Worm (Caenorhabditis elegans): ENCODE measurements around the gene C02G6.3.
A peak's percentile ranks its signal among the peaks of the same experiment; 100 is the strongest.

The C02G6.3 gene

DNA sequence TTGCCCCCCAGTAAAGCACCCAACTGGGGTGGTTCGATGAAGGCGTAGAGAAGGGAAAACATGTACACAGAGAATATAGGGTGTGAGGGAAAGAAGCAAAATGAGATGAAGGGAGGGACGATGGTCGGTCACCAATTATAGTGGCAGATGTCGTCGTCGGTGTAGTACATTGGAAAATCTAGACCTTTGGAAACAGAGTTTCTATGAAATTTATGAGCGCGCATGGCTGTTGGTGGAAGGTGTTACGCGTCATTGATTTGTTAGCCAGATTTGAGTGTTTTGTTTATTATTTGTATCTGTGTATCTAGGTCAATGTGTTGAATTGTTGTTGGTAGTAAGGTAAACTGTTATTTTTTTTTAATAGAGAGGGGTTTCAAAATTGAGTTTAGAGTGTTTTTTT lies 33.4 kb upstream of the C02G6.3 start:
- TF ChIP-seq sea-1 (GFP tag; conservative IDR thresholded peaks at IDR 0.05) (no peak), hmbx-1 (tag; optimal IDR thresholded peaks at IDR 0.05) (no peak), hmg-4 (GFP tag; optimal IDR thresholded peaks at IDR 0.05) (peak; percentile 41), ceh-36 (tag; optimal IDR thresholded peaks at IDR 0.05) (no peak), aly-1 (tag; optimal IDR thresholded peaks at IDR 0.05) (peak; percentile 31), tbx-37 (GFP tag; conservative IDR thresholded peaks at IDR 0.05) (no peak)

ce11 chrV:5848015-5848609 lies 32.1 kb upstream of the C02G6.3 start:
- no peak for TF ChIP-seq tbx-11 (GFP tag; IDR thresholded peaks at IDR 0.05)
- no peak for TF ChIP-seq scrt-1 (GFP tag; IDR thresholded peaks at IDR 0.05)
- TF ChIP-seq flt-1 (GFP tag; IDR thresholded peaks at IDR 0.05): no peak
- no peak for TF ChIP-seq F13C5.2 (tag; optimal IDR thresholded peaks at IDR 0.05)
- no peak for TF ChIP-seq hmbx-1 (tag; optimal IDR thresholded peaks at IDR 0.05)

- TF ChIP-seq ets-7 (tag; optimal IDR thresholded peaks at IDR 0.05) (no peak), tra-4 (tag; optimal IDR thresholded peaks at IDR 0.05) (no peak), ama-1 (optimal IDR thresholded peaks at IDR 0.05) (no peak), pes-1 (GFP tag; IDR thresholded peaks at IDR 0.05) (no peak), flt-1 (GFP tag; IDR thresholded peaks at IDR 0.05) (no peak), tbx-11 (GFP tag; IDR thresholded peaks at IDR 0.05) (no peak), tbx-37 (GFP tag; conservative IDR thresholded peaks at IDR 0.05) (no peak), hnd-1 (tag; optimal IDR thresholded peaks at IDR 0.05) (no peak), ceh-36 (tag; optimal IDR thresholded peaks at IDR 0.05) (no peak), sea-1 (GFP tag; conservative IDR thresholded peaks at IDR 0.05) (no peak), F13C5.2 (tag; optimal IDR thresholded peaks at IDR 0.05) (no peak), scrt-1 (GFP tag; IDR thresholded peaks at IDR 0.05) (no peak), aly-1 (tag; optimal IDR thresholded peaks at IDR 0.05) (no peak)
Observed at ce11 chrV:5850671-5851070, 29.5 kb upstream of the C02G6.3 start.

ce11 chrV:5851631-5852030 lies 28.5 kb upstream of the C02G6.3 start:
- TF ChIP-seq F13C5.2 (tag; optimal IDR thresholded peaks at IDR 0.05) (no peak), hmg-4 (GFP tag; optimal IDR thresholded peaks at IDR 0.05) (no peak), pes-1 (GFP tag; IDR thresholded peaks at IDR 0.05) (no peak), B0310.2 (tag; optimal IDR thresholded peaks at IDR 0.05) (no peak), scrt-1 (GFP tag; IDR thresholded peaks at IDR 0.05) (no peak), tra-4 (tag; optimal IDR thresholded peaks at IDR 0.05) (no peak), ceh-36 (tag; optimal IDR thresholded peaks at IDR 0.05) (no peak), flt-1 (GFP tag; IDR thresholded peaks at IDR 0.05) (no peak), ceh-13 (GFP tag; optimal IDR thresholded peaks at IDR 0.05) (no peak), ets-7 (tag; optimal IDR thresholded peaks at IDR 0.05) (no peak), sea-1 (GFP tag; conservative IDR thresholded peaks at IDR 0.05) (no peak), tbx-37 (GFP tag; conservative IDR thresholded peaks at IDR 0.05) (no peak), ama-1 (optimal IDR thresholded peaks at IDR 0.05) (no peak), tbx-11 (GFP tag; IDR thresholded peaks at IDR 0.05) (no peak), hnd-1 (tag; optimal IDR thresholded peaks at IDR 0.05) (no peak), hmbx-1 (tag; optimal IDR thresholded peaks at IDR 0.05) (no peak), aly-1 (tag; optimal IDR thresholded peaks at IDR 0.05) (no peak)

DNA sequence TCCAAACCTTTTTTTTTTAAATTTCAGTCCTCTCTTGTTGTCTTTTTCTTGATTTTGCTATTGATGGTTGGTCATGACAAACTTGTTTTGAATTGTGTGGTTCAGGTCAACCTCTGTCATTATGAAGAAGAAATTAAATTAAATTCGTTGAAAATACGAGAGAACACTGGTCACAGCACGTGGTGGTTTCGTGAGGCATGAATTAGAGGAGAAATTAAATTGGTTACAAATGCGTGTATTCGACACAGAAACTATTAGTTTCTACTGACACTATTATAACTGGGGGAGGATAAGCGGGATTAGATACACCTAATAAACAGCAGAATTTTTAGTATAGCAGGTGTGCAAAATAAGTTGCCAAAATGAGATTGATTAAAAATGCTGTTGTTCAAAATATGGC lies 28.1 kb upstream of the C02G6.3 start:
- TF ChIP-seq tbx-11 (GFP tag; IDR thresholded peaks at IDR 0.05): no peak
- no peak for TF ChIP-seq hnd-1 (tag; optimal IDR thresholded peaks at IDR 0.05)
- no peak for TF ChIP-seq ama-1 (optimal IDR thresholded peaks at IDR 0.05)
- no peak for TF ChIP-seq pes-1 (GFP tag; IDR thresholded peaks at IDR 0.05)
- no peak for TF ChIP-seq sea-1 (GFP tag; conservative IDR thresholded peaks at IDR 0.05)
- TF ChIP-seq scrt-1 (GFP tag; IDR thresholded peaks at IDR 0.05): no peak
- no peak for TF ChIP-seq tra-4 (tag; optimal IDR thresholded peaks at IDR 0.05)
- no peak for TF ChIP-seq ets-7 (tag; optimal IDR thresholded peaks at IDR 0.05)
- no peak for TF ChIP-seq hmbx-1 (tag; optimal IDR thresholded peaks at IDR 0.05)
- TF ChIP-seq ceh-36 (tag; optimal IDR thresholded peaks at IDR 0.05): no peak
- no peak for TF ChIP-seq ceh-13 (GFP tag; optimal IDR thresholded peaks at IDR 0.05)
- TF ChIP-seq tbx-37 (GFP tag; conservative IDR thresholded peaks at IDR 0.05): no peak
- no peak for TF ChIP-seq F13C5.2 (tag; optimal IDR thresholded peaks at IDR 0.05)
- TF ChIP-seq B0310.2 (tag; optimal IDR thresholded peaks at IDR 0.05): no peak
- no peak for TF ChIP-seq aly-1 (tag; optimal IDR thresholded peaks at IDR 0.05)
- TF ChIP-seq flt-1 (GFP tag; IDR thresholded peaks at IDR 0.05): no peak

DNA sequence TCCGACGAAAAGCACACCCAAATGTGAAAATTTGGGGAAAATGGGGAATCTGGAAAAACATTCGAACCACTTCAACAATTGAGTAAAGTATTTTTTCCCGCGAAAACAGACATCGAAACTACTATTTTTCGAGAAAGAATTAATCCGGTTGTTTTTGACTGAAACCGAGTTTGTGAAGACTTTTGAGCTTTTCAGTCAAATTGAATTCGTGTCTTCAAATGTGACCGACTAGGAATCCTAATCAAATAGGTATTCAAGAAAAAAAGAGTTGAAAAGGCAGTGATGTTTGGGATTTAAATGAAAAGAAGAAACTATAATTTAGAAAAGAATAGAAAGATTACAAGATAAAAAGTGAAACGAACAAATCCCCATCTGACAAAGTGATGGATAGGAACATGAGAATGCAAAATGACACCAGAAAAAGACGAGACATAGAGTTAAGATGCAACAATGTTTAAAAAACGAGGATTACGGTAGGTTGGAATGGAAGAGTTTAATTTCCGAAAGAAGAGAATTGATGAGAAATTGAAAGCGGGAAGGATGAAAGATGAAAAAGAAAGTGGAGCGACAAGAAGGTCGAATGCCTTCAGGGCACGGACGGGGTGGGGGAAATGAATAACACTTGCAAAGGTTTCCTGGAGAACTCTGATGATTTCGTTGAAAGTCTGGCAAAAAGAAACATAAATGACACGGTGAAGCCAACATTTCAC lies 17.5 kb upstream of the C02G6.3 start, which contains the start of gene F26F12.8:
Gene F26F12.8 (minus strand): TSS at position 51 of the 710 bp plus-strand sequence.
- no peak for TF ChIP-seq ets-7 (tag; optimal IDR thresholded peaks at IDR 0.05)
- TF ChIP-seq pes-1 (GFP tag; IDR thresholded peaks at IDR 0.05): no peak
- no peak for TF ChIP-seq aly-1 (tag; optimal IDR thresholded peaks at IDR 0.05)
- TF ChIP-seq hnd-1 (tag; optimal IDR thresholded peaks at IDR 0.05): no peak
- TF ChIP-seq ama-1 (optimal IDR thresholded peaks at IDR 0.05): no peak
- no peak for TF ChIP-seq ceh-13 (GFP tag; optimal IDR thresholded peaks at IDR 0.05)
- TF ChIP-seq B0310.2 (tag; optimal IDR thresholded peaks at IDR 0.05): no peak
- no peak for TF ChIP-seq sea-1 (GFP tag; conservative IDR thresholded peaks at IDR 0.05)
- TF ChIP-seq tbx-11 (GFP tag; IDR thresholded peaks at IDR 0.05): no peak
- no peak for TF ChIP-seq ceh-36 (tag; optimal IDR thresholded peaks at IDR 0.05)
- TF ChIP-seq F13C5.2 (tag; optimal IDR thresholded peaks at IDR 0.05): no peak
- no peak for TF ChIP-seq tbx-37 (GFP tag; conservative IDR thresholded peaks at IDR 0.05)
- no peak for TF ChIP-seq scrt-1 (GFP tag; IDR thresholded peaks at IDR 0.05)
- TF ChIP-seq hmg-4 (GFP tag; optimal IDR thresholded peaks at IDR 0.05): no peak
- no peak for TF ChIP-seq hmbx-1 (tag; optimal IDR thresholded peaks at IDR 0.05)
- TF ChIP-seq flt-1 (GFP tag; IDR thresholded peaks at IDR 0.05): no peak

DNA sequence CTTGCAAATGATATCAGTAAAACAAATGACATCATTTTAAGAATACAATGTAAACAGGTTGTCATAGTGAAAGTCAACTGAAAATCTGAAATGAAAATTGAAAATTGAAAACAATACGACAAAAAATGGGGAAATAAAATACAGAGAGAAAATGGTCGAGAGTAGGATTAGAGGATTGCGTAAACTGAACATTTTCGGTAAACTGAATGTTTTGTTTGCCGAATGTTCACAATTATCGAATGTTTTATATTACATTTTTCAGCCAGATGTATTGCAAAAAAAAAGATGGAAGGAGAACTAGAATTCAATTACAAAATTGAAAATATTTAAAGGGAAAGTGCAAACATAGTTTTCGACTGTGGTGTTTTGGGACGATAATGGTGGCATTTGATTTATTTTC lies 15.1 kb upstream of the C02G6.3 start, which contains the start of gene F26F12.5:
Gene F26F12.5 (minus strand): TSS at position 101 of the 400 bp plus-strand sequence.
- TF ChIP-seq hnd-1 (tag; optimal IDR thresholded peaks at IDR 0.05) (no peak), tbx-11 (GFP tag; IDR thresholded peaks at IDR 0.05) (no peak), hmbx-1 (tag; optimal IDR thresholded peaks at IDR 0.05) (no peak), flt-1 (GFP tag; IDR thresholded peaks at IDR 0.05) (no peak), tra-4 (tag; optimal IDR thresholded peaks at IDR 0.05) (no peak), scrt-1 (GFP tag; IDR thresholded peaks at IDR 0.05) (no peak), ceh-36 (tag; optimal IDR thresholded peaks at IDR 0.05) (no peak), B0310.2 (tag; optimal IDR thresholded peaks at IDR 0.05) (no peak), ceh-13 (GFP tag; optimal IDR thresholded peaks at IDR 0.05) (no peak), tbx-37 (GFP tag; conservative IDR thresholded peaks at IDR 0.05) (no peak), ets-7 (tag; optimal IDR thresholded peaks at IDR 0.05) (no peak), pes-1 (GFP tag; IDR thresholded peaks at IDR 0.05) (no peak), sea-1 (GFP tag; conservative IDR thresholded peaks at IDR 0.05) (no peak), F13C5.2 (tag; optimal IDR thresholded peaks at IDR 0.05) (no peak), ama-1 (optimal IDR thresholded peaks at IDR 0.05) (no peak), hmg-4 (GFP tag; optimal IDR thresholded peaks at IDR 0.05) (no peak), aly-1 (tag; optimal IDR thresholded peaks at IDR 0.05) (no peak)

All from whole organism, early embryonic.